Worm (Caenorhabditis elegans) whole organism, L3 larva: ENCODE data around the gene mip-2.

Experiments
- fos-1 ChIP-seq: fragments of 150-350 bp; optimal IDR thresholded peaks from 2 replicates; lab custom pipeline; 2014; ENCODE audit warnings: missing biosample characterization, missing genetic modification characterization
- lin-39 ChIP-seq: fragments of 150-350 bp; optimal IDR thresholded peaks from 2 replicates; lab custom pipeline; 2018; ENCODE audit warnings: missing biosample characterization, missing genetic modification reagents, missing genetic modification characterization
- mdl-1 ChIP-seq: fragments of 150-350 bp; optimal IDR thresholded peaks from 2 replicates; lab custom pipeline; 2014; ENCODE audit warnings: missing biosample characterization, missing genetic modification characterization
- nhr-11 ChIP-seq: fragments of 150-350 bp; optimal IDR thresholded peaks from 2 replicates; lab custom pipeline; 2014; ENCODE audit warnings: missing biosample characterization, missing genetic modification characterization
- nhr-28 ChIP-seq: fragments of 150-350 bp; optimal IDR thresholded peaks from 2 replicates; lab custom pipeline; 2014; ENCODE audit warnings: missing biosample characterization, missing genetic modification characterization
- nhr-43 ChIP-seq: sonication (generic microtip); optimal IDR thresholded peaks from 2 replicates; lab custom pipeline; 2016; ENCODE audit warnings: mild to moderate bottlenecking, missing genetic modification characterization, missing compliant biosample characterization; ENCODE audit not compliant: poor library complexity, severe bottlenecking
- nhr-77 ChIP-seq: fragments of 150-350 bp; optimal IDR thresholded peaks from 2 replicates; lab custom pipeline; 2014; ENCODE audit warnings: missing biosample characterization, missing genetic modification characterization
- pha-4 ChIP-seq: fragments of 150-350 bp; optimal IDR thresholded peaks from 2 replicates; lab custom pipeline; 2014; ENCODE audit warnings: missing biosample characterization, missing genetic modification reagents, missing genetic modification characterization
- unc-39 ChIP-seq: sonication (generic microtip); optimal IDR thresholded peaks from 4 replicates; lab custom pipeline; 2017; ENCODE audit warnings: missing biosample characterization, missing genetic modification characterization
- ztf-4 ChIP-seq: fragments of 150-350 bp; optimal IDR thresholded peaks from 2 replicates; lab custom pipeline; 2014; ENCODE audit warnings: missing biosample characterization, missing genetic modification characterization

- TF ChIP-seq pha-4 (tag; lab: Kevin White, UChicago) (no peak), fos-1 (tag; lab: Kevin White, UChicago) (no peak), ztf-4 (tag; lab: Kevin White, UChicago) (no peak), mdl-1 (tag; lab: Kevin White, UChicago) (no peak), lin-39 (no peak), nhr-43 (tag; lab: Kevin White, UChicago) (no peak), nhr-28 (tag; lab: Kevin White, UChicago) (no peak), unc-39 (tag; lab: Kevin White, UChicago) (no peak), nhr-77 (tag; lab: Kevin White, UChicago) (no peak), nhr-11 (tag; lab: Kevin White, UChicago) (no peak)
Observed at ce11 chrV:13647617-13648016, 24.1 kb downstream of the mip-2 start.
